Worm (Caenorhabditis elegans) whole organism, L3 larva: ENCODE data around the gene srh-184.

Source experiments
- ZK546.5 ChIP-seq: sonication (generic microtip); optimal IDR thresholded peaks from 2 replicates; lab custom pipeline; 2017; ENCODE audit warnings: missing biosample characterization, missing genetic modification characterization
- ama-1 ChIP-seq: fragments of 150-350 bp; optimal IDR thresholded peaks from 2 replicates; lab custom pipeline; 2018
- egl-27 ChIP-seq: sonication (generic microtip); optimal IDR thresholded peaks from 4 replicates; lab custom pipeline; 2017; ENCODE audit warnings: missing biosample characterization, missing genetic modification reagents, missing genetic modification characterization

DNA sequence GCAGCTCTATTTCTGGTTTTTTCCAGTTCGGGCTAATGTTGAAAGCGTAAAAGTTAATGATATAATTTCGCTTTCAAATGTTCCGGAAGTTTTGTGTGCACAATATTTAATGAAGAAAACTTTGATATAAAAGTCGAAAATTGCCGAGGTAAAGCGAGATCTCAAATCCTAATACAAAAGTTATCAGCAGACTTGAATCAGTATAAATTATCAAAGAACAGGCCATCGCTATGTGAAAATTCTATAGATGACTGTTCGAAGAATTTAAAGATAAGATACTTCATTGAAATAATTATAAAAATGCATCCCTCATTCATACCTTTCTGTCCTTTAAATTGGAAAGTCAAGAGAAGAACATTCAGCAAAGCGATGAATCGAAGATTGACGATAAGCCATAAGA lies 48.9 kb upstream of the srh-184 start, which contains the start of gene C29A12.6:
- TF ChIP-seq egl-27 (tag; lab: Kevin White, UChicago) (no peak), ama-1 (lab: Kevin White, UChicago) (no peak), ZK546.5 (tag; lab: Kevin White, UChicago) (no peak)
